Worm (Caenorhabditis elegans) whole organism, dauer: Measurements from ENCODE around the gene srh-200.

Source experiments
- unc-62 ChIP-seq: sonication (generic microtip); optimal IDR thresholded peaks from 2 replicates; lab custom pipeline; 2017; ENCODE audit warnings: missing biosample characterization, missing genetic modification reagents, missing genetic modification characterization

The srh-200 gene

ce11 chrV:7641718-7642117 lies 11.7 kb downstream of the srh-200 start:
- TF ChIP-seq unc-62 (GFP tag; lab: Kevin White, UChicago), result no peak

DNA sequence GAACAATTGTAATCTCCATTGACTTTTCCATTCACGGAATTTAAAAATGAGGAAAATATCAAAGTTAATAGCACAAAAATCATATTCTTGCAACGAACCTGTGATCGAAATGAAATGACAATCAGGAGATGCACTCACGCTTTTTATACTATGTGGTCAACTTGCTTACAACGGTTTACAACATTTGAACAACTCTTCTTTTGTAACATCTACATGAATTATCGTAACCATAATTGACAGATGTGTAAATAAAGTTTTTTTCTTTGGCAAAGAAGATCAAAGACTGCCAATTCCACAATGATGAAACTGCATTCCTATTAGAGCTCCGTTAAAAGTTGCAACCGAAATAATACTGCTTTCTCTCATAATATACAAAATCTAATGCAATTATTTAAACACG lies 13.7 kb downstream of the srh-200 start, which contains the start of gene F07C4.10:
Gene F07C4.10 (minus strand): TSS at position 101 of the 400 bp plus-strand sequence.
- TF ChIP-seq unc-62 (GFP tag; lab: Kevin White, UChicago), result no peak

ce11 chrV:7639356-7639755 lies 14.1 kb downstream of the srh-200 start:
- no peak for TF ChIP-seq unc-62 (GFP tag; lab: Kevin White, UChicago)

DNA sequence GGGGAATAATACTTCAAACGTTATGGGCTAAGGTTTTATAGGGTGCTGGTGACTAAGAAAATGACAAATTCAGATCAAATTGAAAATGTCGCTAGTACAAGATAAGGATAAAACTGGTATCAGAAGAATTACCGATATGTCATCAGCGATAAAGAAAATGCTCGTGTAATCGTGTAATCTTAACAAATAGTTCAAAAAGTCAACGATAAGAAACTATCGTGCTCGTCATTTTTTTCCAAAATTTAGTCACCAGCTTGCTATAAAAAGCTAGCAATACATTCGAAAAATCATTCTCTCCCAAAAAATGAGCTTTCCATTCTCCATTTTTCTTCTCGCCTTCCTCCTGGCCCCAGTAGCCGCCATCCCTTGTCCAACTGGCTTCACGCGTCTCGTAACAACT lies 15.7 kb downstream of the srh-200 start, which contains the start of gene clec-45:
Gene clec-45 (plus strand): TSS at position 301 of the 400 bp plus-strand sequence.
- TF ChIP-seq unc-62 (GFP tag; lab: Kevin White, UChicago), result no peak

DNA sequence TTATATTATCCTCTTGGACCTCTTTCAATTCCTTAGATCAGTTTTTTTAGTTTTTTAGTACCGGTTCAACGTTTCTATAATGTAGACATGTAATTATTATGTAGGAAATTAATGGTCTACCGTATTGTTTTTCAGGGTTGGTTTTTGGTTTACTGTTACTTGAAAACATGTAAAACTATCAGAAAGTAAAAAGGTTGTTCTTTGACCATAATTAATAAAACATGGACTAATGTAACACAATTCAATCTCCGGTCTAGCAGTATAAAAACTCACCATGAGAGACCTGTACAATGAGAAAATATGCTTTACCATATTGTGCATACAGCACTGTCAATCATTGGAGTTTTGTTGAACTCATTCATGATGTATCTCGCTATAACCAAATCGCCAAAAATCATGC lies 18.0 kb downstream of the srh-200 start, which contains the start of gene srd-29:
Gene srd-29 (plus strand): TSS at position 301 of the 400 bp plus-strand sequence.
- TF ChIP-seq unc-62 (GFP tag; lab: Kevin White, UChicago), result no peak

DNA sequence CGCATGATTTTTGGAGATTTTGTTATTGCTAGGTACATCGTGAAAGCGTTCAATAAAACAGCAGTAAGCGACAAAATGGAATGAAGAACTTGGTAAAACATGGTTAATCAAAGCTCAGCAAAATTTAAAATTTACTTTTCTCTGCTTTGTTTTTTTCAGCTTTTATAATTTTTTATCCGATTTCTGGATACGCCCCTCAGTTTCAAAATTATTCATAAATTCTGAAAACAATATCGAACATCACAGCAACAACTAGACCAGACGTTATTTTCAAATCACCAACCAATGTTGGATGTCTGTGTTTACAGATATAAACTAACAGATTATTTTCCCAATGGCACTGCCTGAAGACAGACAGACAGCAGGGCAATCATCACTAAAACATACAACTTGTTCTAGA lies 18.8 kb downstream of the srh-200 start, which contains the start of gene srd-31:
Gene srd-31 (minus strand): TSS at position 101 of the 400 bp plus-strand sequence.
- TF ChIP-seq unc-62 (GFP tag; lab: Kevin White, UChicago), result no peak

ce11 chrV:7631732-7632131 lies 21.7 kb downstream of the srh-200 start, which contains the start of gene srd-25:
TSS of gene srd-25 (plus strand) at chrV:7632032.
- no peak for TF ChIP-seq unc-62 (GFP tag; lab: Kevin White, UChicago)

DNA sequence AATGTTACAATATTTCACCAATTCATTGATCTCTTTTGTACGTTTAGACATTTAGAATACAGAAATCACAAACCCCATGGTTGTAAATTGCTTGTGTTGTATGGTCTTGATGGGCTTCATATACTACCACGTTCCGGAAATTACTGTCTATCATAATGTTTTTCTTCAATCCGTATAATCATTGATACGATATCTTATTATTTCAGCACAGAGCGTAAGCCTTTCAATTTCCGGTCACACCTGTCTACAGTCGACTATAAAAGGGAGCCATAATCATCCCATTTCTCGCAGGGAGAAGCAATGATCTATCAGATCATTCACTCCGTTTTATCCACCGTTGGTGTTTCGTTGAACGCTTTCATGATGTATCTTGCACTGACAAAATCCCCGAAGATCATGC lies 24.0 kb downstream of the srh-200 start, which contains the start of gene srd-30:
Gene srd-30 (plus strand): TSS at position 301 of the 400 bp plus-strand sequence.
- no peak for TF ChIP-seq unc-62 (GFP tag; lab: Kevin White, UChicago)

ce11 chrV:7626550-7626949 lies 26.9 kb downstream of the srh-200 start, which contains the start of gene F07C4.6:
TSS of gene F07C4.6 (plus strand) at chrV:7626850.
- TF ChIP-seq unc-62 (GFP tag; lab: Kevin White, UChicago), result no peak

- TF ChIP-seq unc-62 (GFP tag; lab: Kevin White, UChicago), result no peak
Observed at ce11 chrV:7624652-7625051, 28.8 kb downstream of the srh-200 start, which contains the start of gene grsp-4. TSS of gene grsp-4 (plus strand) at chrV:7624952.

DNA sequence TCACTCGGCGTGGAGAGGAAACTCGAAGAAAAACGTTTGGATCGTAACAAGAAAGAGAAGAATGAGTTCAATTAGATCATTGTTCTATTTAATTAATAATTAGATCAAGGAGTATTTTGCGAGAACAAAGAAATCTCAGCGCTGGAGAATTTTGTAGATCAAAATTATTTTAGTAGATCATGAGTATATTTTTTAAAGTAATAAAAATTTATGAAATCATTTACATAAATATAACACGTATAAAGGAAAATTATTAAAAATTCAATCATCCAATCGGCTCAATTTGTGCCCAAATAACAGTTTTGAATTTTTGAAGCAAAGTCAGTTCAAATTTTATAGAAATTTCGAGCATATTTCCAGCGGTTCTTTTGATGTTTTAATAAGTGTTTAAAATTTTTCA lies 29.3 kb downstream of the srh-200 start, which contains the start of gene C50E3.13:
Gene C50E3.13 (minus strand): TSS at position 101 of the 400 bp plus-strand sequence.
- TF ChIP-seq unc-62 (GFP tag; lab: Kevin White, UChicago), result no peak

DNA sequence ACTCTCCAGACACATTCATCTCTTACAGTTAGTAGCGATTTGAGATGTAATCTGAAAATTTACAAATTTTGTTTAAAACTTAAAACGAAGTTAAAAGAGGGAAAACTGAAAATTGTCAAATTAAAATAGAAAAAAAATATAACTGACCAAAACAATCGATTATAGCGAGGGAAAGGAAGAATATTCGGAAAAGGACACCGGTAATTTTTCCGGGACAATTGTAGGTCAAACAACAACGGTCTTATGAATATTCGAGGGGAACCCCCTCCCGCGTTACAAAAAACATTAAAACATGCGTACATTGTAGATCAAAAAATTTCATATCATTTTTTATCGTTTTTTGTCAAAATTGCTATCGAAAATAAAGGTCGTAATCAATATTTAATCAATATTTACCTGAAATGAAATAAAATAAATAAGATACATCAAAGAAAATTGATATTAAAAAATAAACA lies 31.4 kb downstream of the srh-200 start, which contains the start of gene C50E3.12:
Gene C50E3.12 (minus strand): TSS at position 51 of the 455 bp plus-strand sequence.
- TF ChIP-seq unc-62 (GFP tag; lab: Kevin White, UChicago), result no peak

DNA sequence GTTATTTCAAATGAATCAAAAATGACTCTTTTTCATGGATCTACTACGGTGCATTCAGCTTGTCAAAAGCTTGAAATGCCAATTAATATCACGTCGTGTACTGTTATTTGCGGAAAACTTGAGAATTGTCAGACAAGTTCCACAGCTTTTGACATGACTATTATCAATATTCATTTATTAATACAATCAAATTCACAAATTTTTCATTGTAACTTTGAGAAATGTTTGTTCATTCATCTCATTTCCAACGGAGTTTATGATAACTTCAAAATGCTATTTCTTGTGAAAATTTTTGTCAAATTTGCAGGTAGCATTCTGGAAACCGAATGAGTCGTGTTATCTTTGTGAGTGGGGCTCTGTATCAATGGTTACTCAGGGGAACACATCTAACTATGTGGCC lies 35.4 kb downstream of the srh-200 start, which contains the start of gene C50E3.15:
Gene C50E3.15 (plus strand): TSS at position 301 of the 400 bp plus-strand sequence.
- no peak for TF ChIP-seq unc-62 (GFP tag; lab: Kevin White, UChicago)

DNA sequence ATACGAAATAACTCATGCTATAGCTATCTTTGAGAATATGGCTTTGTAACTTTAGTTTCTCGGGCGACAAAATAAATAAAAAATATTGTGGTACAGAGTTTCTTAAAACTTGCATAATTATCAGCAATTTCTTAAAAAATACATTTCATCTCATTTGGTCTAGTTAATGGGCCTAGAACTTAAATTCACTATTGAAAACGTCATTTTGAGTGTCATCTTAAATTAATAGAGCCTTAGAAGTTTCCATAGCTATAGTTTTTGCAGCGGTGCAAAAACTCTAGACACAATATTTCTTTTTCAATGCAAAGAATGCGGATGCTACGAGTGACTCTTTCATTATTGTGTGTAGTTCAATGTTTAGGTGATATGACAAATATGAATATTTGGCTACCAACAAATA lies 41.4 kb downstream of the srh-200 start, which contains the start of gene clec-215:
Gene clec-215 (plus strand): TSS at position 301 of the 400 bp plus-strand sequence.
- no peak for TF ChIP-seq unc-62 (GFP tag; lab: Kevin White, UChicago)

- TF ChIP-seq unc-62 (GFP tag; lab: Kevin White, UChicago), result no peak
Observed at ce11 chrV:7609698-7610420, 43.6 kb downstream of the srh-200 start, which contains the start of the genes folt-3 and clec-214. TSS of gene folt-3 (minus strand) at chrV:7609748. TSS of gene clec-214 (plus strand) at chrV:7610370.

- no peak for TF ChIP-seq unc-62 (GFP tag; lab: Kevin White, UChicago)
Observed at ce11 chrV:7604858-7605257, 48.6 kb downstream of the srh-200 start, which contains the start of gene clec-213. TSS of gene clec-213 (plus strand) at chrV:7605158.
